Worm (Caenorhabditis elegans) whole organism, L4/young adult: ENCODE results near the gene ccd-5.

Source experiments
- W03F9.2 ChIP-seq: fragments of 150-350 bp; optimal IDR thresholded peaks from 2 replicates; lab custom pipeline; 2014; ENCODE audit warnings: missing biosample characterization, missing genetic modification characterization
- dao-5 ChIP-seq: sonication (generic microtip); optimal IDR thresholded peaks from 2 replicates; lab custom pipeline; 2016; ENCODE audit warnings: missing genotype, missing genetic modification characterization, moderate library complexity, missing compliant biosample characterization
- him-1 ChIP-seq: sonication (generic microtip); optimal IDR thresholded peaks from 2 replicates; lab custom pipeline; 2016; ENCODE audit warnings: missing genotype, missing genetic modification reagents, missing genetic modification characterization, missing compliant biosample characterization

ccd-5 gene

DNA sequence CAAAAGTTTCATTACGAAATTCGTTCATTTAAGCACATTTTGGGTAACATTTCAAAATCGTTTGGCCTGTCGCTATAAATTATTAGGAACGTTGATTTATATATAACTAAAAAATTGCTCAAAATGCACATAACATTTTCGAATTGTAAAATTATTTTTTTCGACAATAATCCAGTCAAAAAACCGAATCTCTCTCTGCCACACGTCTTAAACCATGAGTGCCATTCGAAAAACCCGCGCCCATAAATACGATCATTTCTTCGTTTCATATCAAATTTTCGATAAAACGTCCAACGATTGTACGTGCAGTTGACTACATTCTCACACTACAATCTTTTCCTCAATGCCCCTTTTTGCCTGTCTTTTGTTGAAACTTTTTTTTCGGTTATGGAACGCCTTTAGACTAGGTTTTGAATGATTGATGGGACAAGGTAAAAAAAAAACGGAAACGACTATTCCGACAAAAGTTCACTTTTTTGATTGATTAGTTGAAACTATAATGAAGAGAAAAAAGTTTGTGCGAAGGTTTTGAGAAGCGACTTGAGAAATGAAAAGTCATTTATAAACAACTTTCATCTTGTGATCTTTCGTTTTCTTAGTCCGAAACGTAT, 20.3 kb upstream of the ccd-5 start:
- TF ChIP-seq dao-5 (tag; lab: Kevin White, UChicago) (no peak), him-1 (tag; lab: Kevin White, UChicago) (no peak), W03F9.2 (tag; lab: Kevin White, UChicago) (no peak)

DNA sequence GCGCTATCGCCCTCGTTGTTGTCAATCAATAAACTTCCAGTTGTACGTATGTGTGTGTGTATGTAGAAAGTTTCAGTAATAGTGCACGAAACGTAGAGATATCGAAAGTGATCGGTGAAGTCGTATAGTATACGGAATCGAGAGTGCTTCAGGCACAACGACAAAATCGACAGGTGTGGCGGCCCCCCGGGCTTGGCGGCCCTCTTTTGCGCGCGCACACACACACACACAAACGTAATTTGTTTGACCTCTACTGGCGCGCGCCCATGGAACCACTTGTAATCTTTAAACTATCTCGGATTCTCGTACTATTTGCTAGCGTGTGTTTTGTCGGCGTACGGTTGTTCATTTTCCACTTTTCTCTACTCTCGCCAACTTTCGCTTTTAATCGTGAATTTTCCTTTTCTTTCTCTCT, 19.1 kb upstream of the ccd-5 start:
- TF ChIP-seq W03F9.2 (tag; lab: Kevin White, UChicago) (no peak), him-1 (tag; lab: Kevin White, UChicago) (no peak), dao-5 (tag; lab: Kevin White, UChicago) (no peak)

DNA sequence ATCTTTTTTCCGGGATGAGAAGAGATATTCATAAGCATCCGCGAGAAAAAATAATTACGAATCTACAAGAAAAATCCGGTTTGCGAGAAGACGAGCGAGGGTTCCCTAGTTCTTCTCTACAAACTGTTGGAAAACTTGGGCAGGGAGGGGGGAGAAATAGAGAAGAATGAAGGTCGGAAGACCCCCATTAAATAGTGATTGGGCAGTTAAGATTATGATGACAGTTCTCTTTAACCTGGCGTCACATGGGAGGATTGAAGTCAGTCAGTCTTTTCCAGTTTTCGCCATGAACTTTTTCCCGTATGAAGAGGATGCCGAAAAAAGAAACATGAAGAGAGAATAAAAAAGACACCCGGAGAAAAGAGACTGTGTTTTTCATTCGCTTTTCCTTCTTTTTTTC, 18.3 kb upstream of the ccd-5 start:
- no peak for TF ChIP-seq W03F9.2 (tag; lab: Kevin White, UChicago)
- no peak for TF ChIP-seq dao-5 (tag; lab: Kevin White, UChicago)
- no peak for TF ChIP-seq him-1 (tag; lab: Kevin White, UChicago)

DNA sequence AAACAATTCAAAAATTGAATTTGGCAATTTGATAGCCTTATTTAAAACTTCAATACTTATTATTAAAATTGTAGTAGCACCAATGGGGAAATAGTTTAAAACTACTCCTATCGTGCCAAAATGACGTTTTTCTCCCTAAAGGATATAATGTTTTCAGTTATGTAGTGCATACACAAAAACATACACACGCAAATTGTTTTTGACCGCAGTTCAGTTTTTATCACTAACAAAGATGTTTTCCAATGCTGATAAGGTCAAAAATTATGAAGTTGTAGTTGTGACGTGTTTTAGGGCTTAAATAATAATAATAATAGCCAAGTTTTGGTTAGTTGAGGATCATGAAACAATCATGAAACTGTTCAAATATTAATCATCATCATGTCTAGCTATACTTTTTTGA, 17.6 kb upstream of the ccd-5 start:
- TF ChIP-seq W03F9.2 (tag; lab: Kevin White, UChicago) = no peak
- no peak for TF ChIP-seq him-1 (tag; lab: Kevin White, UChicago)
- TF ChIP-seq dao-5 (tag; lab: Kevin White, UChicago) = no peak

DNA sequence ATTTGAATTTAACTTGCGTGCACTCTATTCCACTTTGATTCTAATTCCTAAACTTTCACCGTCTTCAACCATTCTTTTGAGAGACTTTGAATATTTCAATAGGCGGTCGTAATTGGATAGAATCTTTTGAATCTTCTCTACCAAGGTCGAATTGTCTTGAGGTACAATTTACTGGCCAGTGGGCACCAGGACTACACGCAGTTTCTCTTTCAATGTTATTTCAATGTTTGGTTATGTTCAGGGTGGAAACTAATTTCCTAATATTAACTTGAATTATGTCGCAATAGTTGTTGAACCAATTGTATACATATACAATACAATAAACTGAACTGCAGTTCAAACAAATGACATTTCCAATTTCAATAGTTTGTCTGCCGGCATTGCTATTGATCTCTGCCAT, 15.6 kb upstream of the ccd-5 start:
- no peak for TF ChIP-seq him-1 (tag; lab: Kevin White, UChicago)
- no peak for TF ChIP-seq W03F9.2 (tag; lab: Kevin White, UChicago)
- TF ChIP-seq dao-5 (tag; lab: Kevin White, UChicago) = no peak

DNA sequence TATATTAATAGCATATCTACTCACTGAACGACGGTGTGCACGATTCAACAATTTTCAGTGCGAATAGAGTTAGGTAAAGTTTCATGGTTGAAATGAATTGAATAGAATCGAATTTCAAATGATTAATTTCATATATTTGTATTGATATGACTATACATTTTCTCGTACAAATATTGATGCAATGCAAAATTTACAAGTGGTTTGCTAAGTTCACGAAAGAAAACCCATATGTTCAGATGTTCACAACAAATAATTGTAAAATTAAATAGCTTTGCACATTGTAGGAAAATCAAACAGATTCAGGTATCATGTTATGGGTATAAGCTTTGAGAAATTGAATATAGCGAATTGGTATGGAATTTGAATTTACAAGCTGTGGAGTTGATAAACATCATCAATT, 13.2 kb upstream of the ccd-5 start, which contains the start of gene H01M10.2:
TSS of gene H01M10.2 (minus strand) at position 101 of the 400 bp plus-strand sequence.
- no peak for TF ChIP-seq dao-5 (tag; lab: Kevin White, UChicago)
- TF ChIP-seq W03F9.2 (tag; lab: Kevin White, UChicago) = no peak
- TF ChIP-seq him-1 (tag; lab: Kevin White, UChicago) = no peak

DNA sequence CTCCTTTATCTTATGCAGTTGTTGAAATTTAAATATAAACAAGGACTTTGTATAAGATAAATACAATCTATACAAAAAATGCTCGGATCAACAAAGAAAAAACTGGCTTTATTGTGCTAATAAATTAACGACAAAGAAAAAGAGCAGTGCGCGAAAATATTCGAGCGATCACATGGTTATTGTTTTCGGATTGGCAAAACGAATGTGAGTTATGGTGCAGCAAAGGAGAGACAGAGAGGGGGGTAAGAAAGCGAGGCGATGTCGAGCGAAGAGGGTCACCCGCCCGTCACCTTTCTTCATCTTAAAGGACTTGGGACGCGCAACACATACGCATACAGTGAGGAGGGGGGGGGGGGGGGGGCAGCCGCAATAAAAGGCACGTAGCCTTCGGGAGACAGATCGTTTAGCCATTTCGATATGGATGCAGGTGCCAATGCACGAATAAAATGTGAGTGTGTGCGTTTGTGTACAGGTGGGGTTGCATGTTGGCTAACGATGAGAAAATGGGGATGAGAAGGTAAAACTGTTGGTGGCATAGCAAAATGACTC, 10.8 kb upstream of the ccd-5 start:
- TF ChIP-seq W03F9.2 (tag; lab: Kevin White, UChicago) = no peak
- no peak for TF ChIP-seq him-1 (tag; lab: Kevin White, UChicago)
- TF ChIP-seq dao-5 (tag; lab: Kevin White, UChicago) = no peak

DNA sequence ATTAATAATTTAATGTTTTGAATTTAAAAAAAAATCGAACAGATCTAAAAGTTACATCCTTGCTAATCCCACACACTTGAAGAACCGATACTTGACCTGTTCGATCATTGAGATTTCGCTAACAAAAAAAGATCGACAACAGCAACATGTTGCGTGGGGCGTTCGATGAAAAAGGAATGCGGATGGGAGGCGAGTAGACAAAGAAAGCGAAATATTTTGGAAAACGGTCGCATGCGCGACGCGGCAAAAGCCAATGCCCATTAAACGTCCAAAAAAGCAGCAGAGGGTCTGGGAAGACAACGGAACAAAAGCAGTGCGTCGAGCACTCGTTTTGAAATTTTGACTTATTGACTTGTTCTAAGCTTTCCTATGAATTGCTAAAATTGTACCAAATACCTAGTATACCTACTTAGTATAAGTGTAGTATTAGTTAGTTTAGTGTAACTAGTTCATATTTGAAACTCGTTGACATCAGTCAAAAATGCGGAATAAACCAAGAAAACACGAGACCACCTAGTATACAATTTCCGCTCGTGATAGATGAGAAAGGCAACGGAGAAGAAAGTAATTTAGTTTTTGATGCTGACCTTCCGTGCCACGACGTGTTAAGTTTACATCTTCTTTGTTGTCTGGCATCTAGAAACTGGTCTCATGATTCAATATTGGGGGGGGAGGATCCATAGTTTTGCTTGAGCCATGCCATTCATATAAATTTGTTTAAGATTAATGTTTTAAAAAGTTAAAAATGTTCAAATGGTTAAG, 9.6 kb upstream of the ccd-5 start:
- TF ChIP-seq him-1 (tag; lab: Kevin White, UChicago) (no peak), dao-5 (tag; lab: Kevin White, UChicago) (no peak), W03F9.2 (tag; lab: Kevin White, UChicago) (no peak)

DNA sequence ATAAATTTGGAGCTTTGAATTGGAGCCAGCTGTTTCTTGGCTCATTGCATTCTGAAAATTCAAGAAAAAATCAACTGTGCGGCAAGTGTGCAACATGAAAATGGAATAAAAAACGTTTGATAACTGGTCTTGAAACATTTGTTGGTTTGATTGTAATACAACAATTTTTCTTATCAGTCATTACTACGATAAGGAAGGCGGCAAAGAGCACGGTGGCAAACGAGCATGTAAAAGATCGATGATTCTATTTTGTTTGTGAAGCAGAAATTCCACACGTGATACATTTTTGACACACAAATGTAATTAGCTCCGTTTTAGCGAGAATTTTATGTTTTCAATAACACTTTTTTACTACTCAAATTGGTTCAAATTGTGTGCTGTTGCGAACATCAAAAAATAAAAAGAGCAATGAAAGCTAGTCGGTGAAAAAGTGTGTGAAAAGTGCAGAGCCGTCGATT, 8.1 kb upstream of the ccd-5 start, which contains the start of gene H01M10.1:
TSS of gene H01M10.1 (minus strand) at position 51 of the 458 bp plus-strand sequence.
- no peak for TF ChIP-seq W03F9.2 (tag; lab: Kevin White, UChicago)
- no peak for TF ChIP-seq dao-5 (tag; lab: Kevin White, UChicago)

DNA sequence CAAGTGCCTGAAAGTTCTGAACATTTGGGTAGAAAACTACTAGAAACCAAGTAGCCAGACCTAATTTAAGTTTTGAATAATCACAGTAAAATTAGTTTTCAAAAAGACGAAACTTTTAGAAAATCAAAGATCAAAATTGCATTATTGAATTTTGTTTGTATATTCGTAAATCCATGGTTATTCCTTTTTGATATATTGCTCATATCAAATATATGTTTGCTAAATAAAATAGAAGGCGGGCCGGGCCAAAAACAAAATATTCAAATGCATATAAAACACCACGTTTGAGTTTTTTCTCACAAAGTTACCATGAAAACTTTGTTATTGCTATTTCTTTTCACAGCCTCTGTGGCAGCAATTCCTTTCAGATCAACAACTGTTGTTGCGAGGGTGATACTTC, 5.0 kb upstream of the ccd-5 start, which contains the start of gene ttr-42:
TSS of gene ttr-42 (plus strand) at position 301 of the 400 bp plus-strand sequence.
- no peak for TF ChIP-seq dao-5 (tag; lab: Kevin White, UChicago)

DNA sequence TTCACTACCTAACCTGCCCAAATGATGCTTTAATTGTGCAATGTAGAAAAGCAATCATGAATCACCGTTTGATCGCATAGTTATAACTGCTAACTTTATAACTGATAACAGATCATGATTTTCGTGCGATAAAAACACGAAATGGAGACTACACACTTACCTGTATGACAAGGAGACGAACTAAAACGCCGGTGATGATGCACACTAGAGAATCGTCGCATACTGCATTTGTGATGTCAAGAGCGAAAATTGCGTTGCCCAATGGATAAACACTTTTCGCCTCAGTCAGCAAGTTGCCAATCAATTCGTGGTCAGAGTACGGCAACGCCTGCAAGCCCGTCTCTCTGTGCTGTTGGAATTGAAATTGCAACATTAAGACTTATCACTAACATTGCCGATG, 3.4 kb downstream of the ccd-5 start:
- TF ChIP-seq W03F9.2 (tag; lab: Kevin White, UChicago) = no peak
- no peak for TF ChIP-seq dao-5 (tag; lab: Kevin White, UChicago)
- no peak for TF ChIP-seq him-1 (tag; lab: Kevin White, UChicago)

DNA sequence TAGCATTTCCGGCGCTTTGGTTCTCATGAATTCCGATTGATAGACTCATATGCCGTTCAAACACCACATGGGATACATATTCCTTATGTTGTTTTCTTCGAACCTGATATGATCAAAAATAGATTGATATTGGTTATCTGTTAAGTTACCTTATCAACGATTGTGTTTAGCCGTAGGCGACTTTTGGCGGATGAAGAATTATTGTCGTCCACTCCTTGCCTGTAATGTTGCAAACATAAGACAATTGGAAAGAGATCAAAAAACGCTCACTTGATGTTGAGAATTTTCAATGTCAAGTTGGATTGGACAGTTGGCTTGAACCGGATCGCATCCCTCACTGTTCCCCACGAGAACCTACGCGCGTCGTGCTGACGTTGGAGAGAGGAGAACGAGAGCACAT, 4.7 kb downstream of the ccd-5 start:
- no peak for TF ChIP-seq W03F9.2 (tag; lab: Kevin White, UChicago)
- TF ChIP-seq him-1 (tag; lab: Kevin White, UChicago) = no peak
- TF ChIP-seq dao-5 (tag; lab: Kevin White, UChicago) = no peak

DNA sequence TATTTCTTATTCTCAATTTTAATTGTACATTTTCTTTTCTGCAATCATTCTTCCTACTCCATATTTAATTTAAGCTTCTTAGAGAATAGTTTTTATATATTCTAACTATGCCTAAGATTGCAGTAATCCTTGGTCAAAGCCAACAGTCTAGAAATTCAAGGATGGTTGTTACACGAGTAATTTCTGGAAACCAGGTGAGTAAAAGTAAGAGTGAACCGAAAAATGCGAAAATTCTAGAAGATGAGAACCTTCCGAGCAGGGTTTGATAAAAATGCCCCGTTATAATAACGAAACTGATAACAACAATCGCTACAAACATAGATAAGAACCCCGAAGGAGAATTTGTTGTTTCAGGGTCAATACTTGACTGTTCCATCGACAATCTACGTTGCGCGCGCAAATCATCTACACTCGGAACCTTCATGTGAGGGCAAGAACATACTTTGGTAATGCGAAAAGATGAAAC, 7.1 kb downstream of the ccd-5 start, which contains the start of gene F52H2.15:
TSS of gene F52H2.15 (plus strand) at position 51 of the 466 bp plus-strand sequence.
- TF ChIP-seq him-1 (tag; lab: Kevin White, UChicago) (no peak), dao-5 (tag; lab: Kevin White, UChicago) (no peak), W03F9.2 (tag; lab: Kevin White, UChicago) (no peak)
